Fruit fly (Drosophila melanogaster) Kc167 (cell line): ENCODE measurements around the gene CG13731.

Experiments
- Myc ChIP-seq: fragments of >200 bp; optimal IDR thresholded peaks from 2 replicates; lab custom pipeline; 2017; ENCODE audit warnings: missing external identifiers
- Sin3A ChIP-seq: fragments of >200 bp; optimal IDR thresholded peaks from 2 replicates; lab custom pipeline; 2018; ENCODE audit warnings: missing external identifiers
- h ChIP-seq: fragments of >200 bp; optimal IDR thresholded peaks from 3 replicates; lab custom pipeline; 2018; ENCODE audit warnings: missing external identifiers
- insv ChIP-seq: fragments of >200 bp; optimal IDR thresholded peaks from 3 replicates; lab custom pipeline; 2018; ENCODE audit warnings: missing external identifiers
- psq ChIP-seq: fragments of >200 bp; optimal IDR thresholded peaks from 2 replicates; lab custom pipeline; 2017; ENCODE audit warnings: missing external identifiers
- ttk ChIP-seq: sonication (Bioruptor generic); optimal IDR thresholded peaks from 2 replicates; lab custom pipeline; 2017; ENCODE audit warnings: missing external identifiers

dm6 chr3L:17421319-17421718 is 32.6 kb upstream of the CG13731 start, which contains the start of gene blot:
- TF ChIP-seq psq (lab: Kevin White, UChicago), result no peak
- TF ChIP-seq ttk (lab: Kevin White, UChicago), result no peak
- TF ChIP-seq Sin3A (lab: Kevin White, UChicago), result no peak
- no peak for TF ChIP-seq Myc (lab: Kevin White, UChicago)
- no peak for TF ChIP-seq h (lab: Kevin White, UChicago)
- no peak for TF ChIP-seq insv (lab: Kevin White, UChicago)
